Worm (Caenorhabditis elegans) whole organism, late embryonic: ENCODE results near the gene pqn-13.

Experiments used
- C08G9.2 ChIP-seq: sonication (generic microtip); optimal IDR thresholded peaks from 2 replicates; lab custom pipeline; 2016; ENCODE audit warnings: mild to moderate bottlenecking, missing genetic modification characterization, moderate library complexity, missing compliant biosample characterization
- C38D4.7 ChIP-seq: fragments of 200-800 bp; sonication (Bioruptor generic); optimal IDR thresholded peaks from 2 replicates; lab custom pipeline; 2018; ENCODE audit warnings: mild to moderate bottlenecking, missing genetic modification characterization, moderate library complexity, missing compliant biosample characterization
- K02D7.2 ChIP-seq: sonication (generic microtip); optimal IDR thresholded peaks from 2 replicates; lab custom pipeline; 2017; ENCODE audit warnings: mild to moderate bottlenecking, missing genetic modification characterization, missing compliant biosample characterization
- K09A11.1 ChIP-seq: sonication (generic microtip); optimal IDR thresholded peaks from 2 replicates; lab custom pipeline; 2017; ENCODE audit warnings: antibody characterized with exemption, mild to moderate bottlenecking, missing genetic modification characterization, missing compliant biosample characterization; ENCODE audit not compliant: insufficient read depth
- T23F11.4 ChIP-seq: fragments of 200-800 bp; sonication (Bioruptor generic); optimal IDR thresholded peaks from 2 replicates; lab custom pipeline; 2018; ENCODE audit warnings: mild to moderate bottlenecking, missing genetic modification characterization, missing compliant biosample characterization
- Y22D7AL.16 ChIP-seq: sonication (generic microtip); optimal IDR thresholded peaks from 2 replicates; lab custom pipeline; 2016; ENCODE audit warnings: missing genetic modification characterization, missing compliant biosample characterization
- ahr-1 ChIP-seq: sonication (generic microtip); optimal IDR thresholded peaks from 2 replicates; lab custom pipeline; 2016; ENCODE audit warnings: missing genetic modification characterization, missing compliant biosample characterization
- ceh-14 ChIP-seq: sonication (generic microtip); optimal IDR thresholded peaks from 2 replicates; lab custom pipeline; 2016; ENCODE audit warnings: missing genotype, missing genetic modification characterization, missing compliant biosample characterization
- ceh-2 ChIP-seq: sonication (generic microtip); optimal IDR thresholded peaks from 2 replicates; lab custom pipeline; 2016; ENCODE audit warnings: missing genotype, missing genetic modification characterization, missing compliant biosample characterization
- ceh-22 ChIP-seq: sonication (generic microtip); optimal IDR thresholded peaks from 2 replicates; lab custom pipeline; 2017; ENCODE audit warnings: missing biosample characterization, missing genetic modification characterization
- ceh-24 ChIP-seq: sonication (generic microtip); optimal IDR thresholded peaks from 2 replicates; lab custom pipeline; 2016; ENCODE audit warnings: mild to moderate bottlenecking, missing genetic modification characterization, missing compliant biosample characterization
- ceh-31 ChIP-seq: sonication (generic microtip); optimal IDR thresholded peaks from 2 replicates; lab custom pipeline; 2016; ENCODE audit warnings: missing genetic modification characterization, missing compliant biosample characterization
- ceh-34 ChIP-seq: sonication (generic microtip); optimal IDR thresholded peaks from 2 replicates; lab custom pipeline; 2016; ENCODE audit warnings: mild to moderate bottlenecking, missing genetic modification characterization, missing compliant biosample characterization
- ceh-48 ChIP-seq: sonication (generic microtip); optimal IDR thresholded peaks from 2 replicates; lab custom pipeline; 2016; ENCODE audit warnings: missing genetic modification characterization, inconsistent platforms, missing compliant biosample characterization
- ceh-6 ChIP-seq: fragments of 200-800 bp; sonication (Bioruptor generic); optimal IDR thresholded peaks from 2 replicates; lab custom pipeline; 2018; ENCODE audit warnings: mild to moderate bottlenecking, missing genetic modification characterization, missing compliant biosample characterization
- ceh-9 ChIP-seq: sonication (generic microtip); optimal IDR thresholded peaks from 2 replicates; lab custom pipeline; 2016; ENCODE audit warnings: mild to moderate bottlenecking, missing genetic modification characterization, inconsistent platforms, missing compliant biosample characterization
- che-1 ChIP-seq: sonication (generic microtip); optimal IDR thresholded peaks from 2 replicates; lab custom pipeline; 2016; ENCODE audit warnings: mild to moderate bottlenecking, missing genetic modification characterization, missing compliant biosample characterization
- dmd-4 ChIP-seq: sonication (generic microtip); optimal IDR thresholded peaks from 2 replicates; lab custom pipeline; 2016; ENCODE audit warnings: borderline replicate concordance, missing genetic modification characterization, missing compliant biosample characterization
- dve-1 ChIP-seq: sonication (generic microtip); optimal IDR thresholded peaks from 2 replicates; lab custom pipeline; 2017; ENCODE audit warnings: antibody characterized with exemption, mild to moderate bottlenecking, missing genetic modification characterization, missing compliant biosample characterization
- elt-2 ChIP-seq: sonication (generic microtip); optimal IDR thresholded peaks from 2 replicates; lab custom pipeline; 2016; ENCODE audit warnings: missing genetic modification reagents, missing genetic modification characterization, missing compliant biosample characterization
- elt-4 ChIP-seq: sonication (generic microtip); optimal IDR thresholded peaks from 2 replicates; lab custom pipeline; 2016; ENCODE audit warnings: missing genetic modification characterization, missing compliant biosample characterization
- eyg-1 ChIP-seq: sonication (generic microtip); optimal IDR thresholded peaks from 2 replicates; lab custom pipeline; 2016; ENCODE audit warnings: missing genotype, missing genetic modification characterization, missing compliant biosample characterization
- hlh-13 ChIP-seq: fragments of 200-800 bp; sonication (Bioruptor generic); optimal IDR thresholded peaks from 2 replicates; lab custom pipeline; 2018; ENCODE audit warnings: mild to moderate bottlenecking, missing genetic modification characterization, missing compliant biosample characterization
- hlh-30 ChIP-seq: sonication (generic microtip); optimal IDR thresholded peaks from 2 replicates; lab custom pipeline; 2017; ENCODE audit warnings: antibody characterized with exemption, missing genetic modification characterization, missing compliant biosample characterization; ENCODE audit not compliant: insufficient read depth
- hlh-6 ChIP-seq: sonication (generic microtip); optimal IDR thresholded peaks from 2 replicates; lab custom pipeline; 2016; ENCODE audit warnings: missing genotype, missing genetic modification characterization, missing compliant biosample characterization
- lin-11 ChIP-seq: fragments of 200-800 bp; sonication (Bioruptor generic); optimal IDR thresholded peaks from 2 replicates; lab custom pipeline; 2018; ENCODE audit warnings: mild to moderate bottlenecking, missing genetic modification characterization, missing compliant biosample characterization
- madf-2 ChIP-seq: sonication (generic microtip); optimal IDR thresholded peaks from 2 replicates; lab custom pipeline; 2017; ENCODE audit warnings: missing genetic modification characterization, missing compliant biosample characterization
- nfya-1 ChIP-seq: sonication (generic microtip); optimal IDR thresholded peaks from 2 replicates; lab custom pipeline; 2017; ENCODE audit warnings: missing genetic modification characterization, mild to moderate bottlenecking, missing compliant biosample characterization, antibody characterized with exemption, moderate library complexity
- nhr-232 ChIP-seq: sonication (generic microtip); optimal IDR thresholded peaks from 2 replicates; lab custom pipeline; 2016; ENCODE audit warnings: missing genetic modification characterization, missing compliant biosample characterization
- npax-4 ChIP-seq: sonication (generic microtip); optimal IDR thresholded peaks from 2 replicates; lab custom pipeline; 2016; ENCODE audit warnings: missing genetic modification characterization, missing compliant biosample characterization
- odd-2 ChIP-seq: sonication (generic microtip); optimal IDR thresholded peaks from 2 replicates; lab custom pipeline; 2017; ENCODE audit warnings: antibody characterized with exemption, mild to moderate bottlenecking, missing genetic modification characterization, missing compliant biosample characterization
- pat-9 ChIP-seq: fragments of 200-800 bp; sonication (Bioruptor generic); optimal IDR thresholded peaks from 2 replicates; lab custom pipeline; 2018; ENCODE audit warnings: mild to moderate bottlenecking, missing genetic modification characterization, moderate library complexity, missing compliant biosample characterization
- pax-1 ChIP-seq: fragments of 150-350 bp; optimal IDR thresholded peaks from 2 replicates; lab custom pipeline; 2014; ENCODE audit warnings: missing biosample characterization, missing genetic modification characterization
- pha-4 ChIP-seq: fragments of 150-350 bp; optimal IDR thresholded peaks from 2 replicates; lab custom pipeline; 2018; ENCODE audit warnings: missing biosample characterization, missing genetic modification reagents, missing genetic modification characterization
- pqm-1 ChIP-seq: sonication (generic microtip); optimal IDR thresholded peaks from 2 replicates; lab custom pipeline; 2016; ENCODE audit warnings: missing genetic modification characterization, missing compliant biosample characterization
- pros-1 ChIP-seq: fragments of 150-350 bp; optimal IDR thresholded peaks from 2 replicates; lab custom pipeline; 2014; ENCODE audit warnings: missing biosample characterization, missing genetic modification reagents, missing genetic modification characterization
- ref-2 ChIP-seq: sonication (generic microtip); optimal IDR thresholded peaks from 2 replicates; lab custom pipeline; 2016; ENCODE audit warnings: missing genetic modification characterization, missing compliant biosample characterization
- rnt-1 ChIP-seq: sonication (generic microtip); optimal IDR thresholded peaks from 2 replicates; lab custom pipeline; 2016; ENCODE audit warnings: missing genetic modification characterization, missing compliant biosample characterization
- syd-9 ChIP-seq: sonication (generic microtip); optimal IDR thresholded peaks from 2 replicates; lab custom pipeline; 2016; ENCODE audit warnings: mild to moderate bottlenecking, missing genetic modification characterization, moderate library complexity, missing compliant biosample characterization
- tbx-2 ChIP-seq: sonication (generic microtip); optimal IDR thresholded peaks from 2 replicates; lab custom pipeline; 2016; ENCODE audit warnings: missing genetic modification characterization, missing compliant biosample characterization
- unc-86 ChIP-seq: sonication (generic microtip); optimal IDR thresholded peaks from 2 replicates; lab custom pipeline; 2016; ENCODE audit warnings: missing genetic modification characterization, missing compliant biosample characterization
- ztf-16 ChIP-seq: sonication (generic microtip); optimal IDR thresholded peaks from 2 replicates; lab custom pipeline; 2017; ENCODE audit warnings: missing genetic modification characterization, missing compliant biosample characterization

Gene pqn-13

DNA sequence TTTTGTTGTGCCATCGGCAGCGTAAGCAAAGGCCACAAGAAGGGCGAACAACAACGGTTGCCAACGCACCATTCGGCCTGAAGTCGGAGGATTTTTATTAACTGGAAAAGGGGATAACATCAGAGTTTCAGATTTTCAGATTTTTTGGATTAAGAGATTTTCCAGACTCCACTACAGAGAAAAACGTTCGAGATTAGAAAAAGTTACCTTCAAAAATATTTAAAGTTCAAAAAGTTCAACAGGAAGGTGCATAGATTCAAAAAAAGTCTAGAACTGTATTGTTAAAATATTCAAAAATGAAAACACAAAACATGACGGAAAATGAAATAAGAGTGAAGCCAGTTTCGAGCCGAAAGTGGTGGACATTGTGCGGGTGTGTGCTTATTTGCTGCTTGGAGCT, at the start of gene pqn-13:
TSS of gene pqn-13 (minus strand) at position 101 of the 400 bp plus-strand sequence.
- TF ChIP-seq unc-86 (tag; lab: Kevin White, UChicago) (no peak), T23F11.4 (GFP tag; lab: Kevin White, UChicago) (no peak), pax-1 (tag; lab: Kevin White, UChicago) (no peak), K02D7.2 (tag; lab: Kevin White, UChicago) (no peak), hlh-13 (no peak), ahr-1 (tag; lab: Kevin White, UChicago) (no peak), ceh-34 (tag; lab: Kevin White, UChicago) (no peak), pha-4 (tag; lab: Kevin White, UChicago) (no peak), Y22D7AL.16 (no peak), ztf-16 (tag; lab: Kevin White, UChicago) (no peak), dmd-4 (no peak), ref-2 (tag; lab: Kevin White, UChicago) (no peak), hlh-30 (tag; lab: Kevin White, UChicago) (no peak), pqm-1 (no peak), ceh-48 (tag; lab: Kevin White, UChicago) (no peak), dve-1 (no peak), ceh-22 (tag; lab: Kevin White, UChicago) (no peak), ceh-2 (tag; lab: Kevin White, UChicago) (no peak), odd-2 (tag; lab: Kevin White, UChicago) (no peak)

DNA sequence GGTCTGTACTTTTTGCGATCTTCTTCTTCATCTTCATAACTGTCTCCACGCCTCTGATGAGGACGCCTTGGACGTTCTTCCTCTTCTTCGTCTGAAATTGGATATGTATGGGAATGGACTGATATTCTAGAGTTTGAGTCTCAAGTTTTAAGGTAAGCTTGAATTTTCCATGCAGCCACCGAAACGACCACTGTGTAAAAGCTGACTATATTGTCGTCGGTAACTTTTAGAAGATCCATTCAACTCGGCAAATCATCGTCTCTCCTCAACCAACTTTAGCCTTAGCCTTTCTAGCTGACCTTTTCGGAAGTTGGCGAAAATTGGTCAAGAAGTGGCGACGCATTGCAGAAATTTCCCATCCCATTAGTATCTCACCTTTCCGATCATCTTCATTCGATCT, 48.5 kb upstream of the pqn-13 start:
- TF ChIP-seq ceh-6 (GFP tag; lab: Kevin White, UChicago) (no peak), C08G9.2 (tag; lab: Kevin White, UChicago) (no peak), che-1 (tag; lab: Kevin White, UChicago) (no peak), elt-2 (tag; lab: Kevin White, UChicago) (no peak), ceh-24 (tag; lab: Kevin White, UChicago) (no peak)

DNA sequence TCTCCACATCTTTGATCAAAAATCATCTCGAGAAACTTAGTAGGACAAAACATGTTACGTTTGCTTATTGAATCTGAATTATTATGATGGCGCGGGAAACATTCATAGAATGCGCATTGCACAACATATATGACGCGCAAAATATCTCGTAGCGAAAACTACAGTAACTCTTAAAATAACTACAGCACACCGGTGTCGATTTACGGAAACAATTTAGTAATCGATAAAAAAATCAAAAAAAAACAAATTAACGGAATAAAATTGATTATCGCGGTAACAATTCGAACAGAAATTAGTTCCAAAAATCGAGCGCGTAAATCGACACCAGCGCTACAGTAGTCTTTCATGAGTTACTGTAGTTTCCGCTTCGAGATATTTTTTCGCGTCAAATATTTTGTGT, 46.2 kb upstream of the pqn-13 start:
- TF ChIP-seq dve-1, result no peak
- no peak for TF ChIP-seq rnt-1 (tag; lab: Kevin White, UChicago)
- no peak for TF ChIP-seq nhr-232 (tag; lab: Kevin White, UChicago)
- TF ChIP-seq lin-11, result no peak
- no peak for TF ChIP-seq odd-2 (tag; lab: Kevin White, UChicago)
- TF ChIP-seq pha-4 (tag; lab: Kevin White, UChicago), result no peak
- no peak for TF ChIP-seq ztf-16 (tag; lab: Kevin White, UChicago)
- no peak for TF ChIP-seq hlh-6 (tag; lab: Kevin White, UChicago)
- no peak for TF ChIP-seq ceh-6 (GFP tag; lab: Kevin White, UChicago)
- no peak for TF ChIP-seq C38D4.7 (GFP tag; lab: Kevin White, UChicago)
- TF ChIP-seq pros-1 (tag; lab: Kevin White, UChicago), result no peak
- no peak for TF ChIP-seq K09A11.1 (tag; lab: Kevin White, UChicago)
- TF ChIP-seq pat-9 (tag; lab: Kevin White, UChicago), result no peak
- no peak for TF ChIP-seq pqm-1

DNA sequence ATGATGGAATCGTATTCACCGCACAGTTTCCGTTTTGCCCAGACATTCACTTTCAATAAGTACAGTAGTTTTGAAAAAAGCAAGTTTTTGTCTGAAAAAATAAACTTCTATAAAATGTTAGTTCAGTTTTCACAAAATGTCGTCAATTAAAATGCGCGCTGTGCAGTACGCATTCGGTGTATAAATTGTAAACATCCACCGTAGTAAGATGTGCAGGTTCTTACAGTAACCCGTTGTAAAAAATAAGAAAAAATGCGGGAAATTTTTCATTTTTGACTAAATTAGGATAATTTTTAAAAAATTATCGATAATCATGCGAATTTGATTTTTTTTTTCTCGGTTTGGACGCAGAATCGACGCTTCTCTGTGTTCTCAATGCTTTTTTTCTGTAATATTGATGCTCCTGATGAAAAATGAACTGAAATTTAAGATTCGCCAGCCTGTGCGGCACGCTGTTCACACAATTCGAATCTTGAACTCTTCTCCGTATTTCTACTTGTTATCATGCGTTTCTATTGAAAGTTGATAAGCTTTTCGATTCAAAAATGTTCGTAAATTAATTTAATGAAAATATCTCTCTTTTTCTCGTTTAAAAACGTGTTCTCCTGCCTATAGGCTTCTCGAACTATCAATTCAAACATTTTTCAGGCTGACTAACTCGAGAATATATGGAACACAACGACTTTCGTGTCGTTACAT, 41.5 kb upstream of the pqn-13 start, which contains the start of gene rga-3:
TSS of gene rga-3 (plus strand) at position 649 of the 699 bp plus-strand sequence.
- no peak for TF ChIP-seq ceh-14 (tag; lab: Kevin White, UChicago)
- TF ChIP-seq ceh-34 (tag; lab: Kevin White, UChicago), result no peak
- no peak for TF ChIP-seq tbx-2 (tag; lab: Kevin White, UChicago)
- TF ChIP-seq elt-4 (tag; lab: Kevin White, UChicago), result no peak
- TF ChIP-seq dve-1, result no peak
- TF ChIP-seq T23F11.4 (GFP tag; lab: Kevin White, UChicago), result no peak
- TF ChIP-seq nfya-1, result no peak
- TF ChIP-seq ceh-31 (tag; lab: Kevin White, UChicago), result no peak
- TF ChIP-seq ceh-9 (tag; lab: Kevin White, UChicago), result no peak
- no peak for TF ChIP-seq pat-9 (tag; lab: Kevin White, UChicago)
- TF ChIP-seq rnt-1 (tag; lab: Kevin White, UChicago), result no peak
- TF ChIP-seq madf-2 (tag; lab: Kevin White, UChicago), result no peak
- TF ChIP-seq npax-4 (tag; lab: Kevin White, UChicago), result no peak
- no peak for TF ChIP-seq eyg-1 (tag; lab: Kevin White, UChicago)
- TF ChIP-seq syd-9, result no peak
